Worm (Caenorhabditis elegans): ENCODE data around the gene srd-36.

DNA sequence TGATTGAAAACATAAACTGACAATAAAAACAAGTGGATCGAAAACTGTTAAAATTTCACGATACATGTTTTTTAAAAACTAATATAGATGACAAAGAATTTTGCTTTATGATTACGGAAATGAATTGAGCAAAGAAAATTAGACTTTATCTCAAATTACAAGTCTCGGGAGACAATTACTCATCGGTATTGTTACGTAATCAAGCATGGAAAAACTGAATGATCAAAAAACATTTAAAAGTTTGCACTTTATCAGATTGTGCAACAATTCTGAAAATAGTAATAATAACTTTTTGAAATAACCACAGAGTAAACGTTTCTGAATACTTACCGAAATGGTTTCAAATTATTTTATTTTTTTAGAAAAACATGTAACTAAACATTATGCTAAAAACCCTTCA, 11.2 kb upstream of the srd-36 start, which contains the start of gene srd-43:
- TF ChIP-seq ztf-23 (GFP tag; IDR thresholded peaks at IDR 0.05): no peak
- TF ChIP-seq flt-1 (GFP tag; IDR thresholded peaks at IDR 0.05): no peak

All from whole organism, midembryonic.